Fruit fly (Drosophila melanogaster): ENCODE data around the gene CG31286.

CG31286 gene

DNA sequence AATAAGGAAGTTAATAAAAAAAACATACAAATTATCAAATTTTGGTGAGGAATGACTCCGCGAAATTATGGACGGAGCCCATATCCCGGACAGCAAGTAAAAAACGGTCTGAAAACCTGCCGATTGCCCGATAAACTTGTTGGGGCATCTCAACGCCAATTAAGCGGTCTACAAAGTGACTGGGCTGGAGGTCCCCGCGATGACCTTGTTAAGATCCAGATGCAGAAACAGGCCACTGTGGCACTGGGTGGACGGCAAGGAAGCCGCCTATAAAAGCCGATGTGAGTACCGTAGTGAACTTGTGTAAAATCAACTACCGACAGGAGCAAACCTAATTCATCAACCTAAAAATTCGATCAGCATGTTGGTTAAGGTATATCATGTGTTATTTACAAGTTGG lies 43.1 kb downstream of the CG31286 start, which contains the start of gene Edg84A:
Gene Edg84A (plus strand): TSS at position 301 of the 400 bp plus-strand sequence.
- TF ChIP-seq N (GFP tag; optimal IDR thresholded peaks at IDR 0.05) (no peak), br (GFP tag; optimal IDR thresholded peaks at IDR 0.05) (no peak), GATAd (GFP tag; optimal IDR thresholded peaks at IDR 0.05) (no peak), Rel (GFP tag; optimal IDR thresholded peaks at IDR 0.05) (no peak), Rel (tag; optimal IDR thresholded peaks at IDR 0.05) (no peak), sv (GFP tag; optimal IDR thresholded peaks at IDR 0.05) (no peak), Abd-B (GFP tag; optimal IDR thresholded peaks at IDR 0.05) (no peak), Jra (GFP tag; optimal IDR thresholded peaks at IDR 0.05) (no peak), Vsx2 (GFP tag; optimal IDR thresholded peaks at IDR 0.05; ENCODE audit: partially characterized antibody) (no peak), CrebA (GFP tag; optimal IDR thresholded peaks at IDR 0.05; ENCODE audit: borderline replicate concordance) (no peak), Myc (optimal IDR thresholded peaks at IDR 0.05) (no peak), pan (optimal IDR thresholded peaks at IDR 0.05) (no peak), usp (GFP tag; optimal IDR thresholded peaks at IDR 0.05) (no peak)

DNA sequence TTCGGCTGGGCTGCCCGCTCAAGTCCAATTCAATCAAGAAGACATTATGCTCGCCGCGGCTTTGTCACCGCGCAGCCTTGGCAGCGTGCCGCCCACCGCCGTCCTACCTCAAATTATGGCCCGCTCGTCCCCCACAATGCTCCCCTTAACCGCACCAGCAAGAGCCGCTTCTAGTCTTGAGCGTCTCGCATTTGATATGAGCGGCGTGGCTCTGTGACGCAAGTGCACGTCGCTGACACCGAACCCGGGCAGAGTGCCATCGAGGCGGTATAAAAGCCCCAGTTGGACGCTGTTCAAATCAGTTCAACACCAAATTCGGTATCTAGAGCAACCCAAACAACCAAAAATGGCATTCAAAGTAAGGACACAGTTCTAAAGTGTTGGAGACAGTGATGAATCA lies 45.4 kb downstream of the CG31286 start, which contains the start of gene Ccp84Ag:
Gene Ccp84Ag (plus strand): TSS at position 301 of the 400 bp plus-strand sequence.
- TF ChIP-seq sv (GFP tag; optimal IDR thresholded peaks at IDR 0.05) (no peak), Rel (GFP tag; optimal IDR thresholded peaks at IDR 0.05) (no peak), Rel (tag; optimal IDR thresholded peaks at IDR 0.05) (no peak), dl (GFP tag; optimal IDR thresholded peaks at IDR 0.05; ENCODE audit: insufficient read depth in 1 of 2, partially characterized antibody in 2 of 2) (no peak), h (GFP tag; optimal IDR thresholded peaks at IDR 0.05) (no peak), CG9705 (GFP tag; optimal IDR thresholded peaks at IDR 0.05) (no peak), HLH106 (tag; optimal IDR thresholded peaks at IDR 0.05) (no peak), ey (GFP tag; optimal IDR thresholded peaks at IDR 0.05) (no peak)

DNA sequence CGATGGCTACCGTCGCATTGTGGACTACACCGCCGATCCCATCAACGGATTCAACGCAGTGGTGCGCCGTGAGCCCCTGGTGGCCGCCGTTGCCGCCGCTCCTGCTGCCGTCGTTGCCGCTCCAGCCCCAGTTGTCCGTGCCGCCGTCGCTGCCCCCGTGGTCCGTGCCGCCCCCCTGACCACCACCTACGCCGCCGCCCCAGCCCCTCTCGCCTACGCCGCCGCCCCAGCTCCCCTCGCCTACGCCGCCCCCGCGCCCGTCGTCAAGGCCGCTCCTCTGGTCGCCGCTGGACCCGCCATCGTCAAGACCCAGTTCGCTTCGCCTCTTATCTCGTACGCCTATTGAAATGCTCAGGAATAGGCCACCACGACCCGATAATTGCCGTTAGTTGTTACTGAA lies 46.2 kb downstream of the CG31286 start:
- TF ChIP-seq foxo (GFP tag; optimal IDR thresholded peaks at IDR 0.05) = no peak
- TF ChIP-seq Dfd (GFP tag; optimal IDR thresholded peaks at IDR 0.05) = peak; percentile 85

DNA sequence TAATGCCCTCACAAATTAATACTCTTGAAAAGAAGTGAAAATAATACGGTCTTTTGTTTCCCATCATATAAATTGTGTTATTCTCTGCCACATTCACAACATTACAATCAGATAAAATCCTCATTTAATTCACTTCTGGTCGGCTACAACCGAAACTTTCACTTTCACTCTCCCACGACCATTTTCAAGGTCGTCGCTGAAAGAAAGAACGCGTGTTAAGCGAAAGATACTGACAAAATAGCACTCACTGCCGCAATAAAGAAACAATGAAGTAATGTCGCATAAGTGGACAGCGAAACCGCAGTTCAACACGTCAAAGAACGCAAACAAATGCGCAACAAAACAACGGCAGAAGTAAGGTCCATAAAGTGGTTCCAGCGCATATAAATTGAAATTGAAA lies 47.1 kb downstream of the CG31286 start:
- TF ChIP-seq GATAd (GFP tag; optimal IDR thresholded peaks at IDR 0.05) (no peak), sv (GFP tag; optimal IDR thresholded peaks at IDR 0.05) (no peak), woc (GFP tag; optimal IDR thresholded peaks at IDR 0.05) (no peak), N (GFP tag; optimal IDR thresholded peaks at IDR 0.05) (no peak), psq (GFP tag; optimal IDR thresholded peaks at IDR 0.05) (no peak), dl (GFP tag; optimal IDR thresholded peaks at IDR 0.05; ENCODE audit: insufficient read depth in 1 of 2, partially characterized antibody in 2 of 2) (no peak)

DNA sequence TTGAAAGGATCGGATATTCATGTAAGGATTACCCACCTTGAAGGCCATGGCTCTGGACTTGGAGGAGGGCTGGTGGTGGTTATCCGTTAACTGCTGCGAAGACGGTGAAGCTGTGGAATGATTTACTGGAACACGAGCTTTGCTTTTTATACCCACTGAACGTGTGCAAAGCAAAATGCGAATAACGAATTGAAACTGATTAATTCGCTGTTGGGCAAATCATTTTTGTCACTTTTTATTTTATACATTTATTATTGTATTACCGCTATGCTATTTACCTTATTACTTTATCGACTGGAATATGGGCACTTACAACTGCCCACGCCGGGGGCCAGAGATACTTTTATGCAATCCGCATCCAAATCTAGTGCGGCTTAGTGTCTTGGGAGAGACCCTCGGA lies 49.1 kb downstream of the CG31286 start, which contains the start of gene Ccp84Af:
Gene Ccp84Af (minus strand): TSS at position 101 of the 400 bp plus-strand sequence.
- TF ChIP-seq fru (GFP tag; optimal IDR thresholded peaks at IDR 0.05) (no peak), CG32264 (GFP tag; optimal IDR thresholded peaks at IDR 0.05) (no peak), CG9705 (GFP tag; optimal IDR thresholded peaks at IDR 0.05) (no peak), Mio (GFP tag; optimal IDR thresholded peaks at IDR 0.05) (no peak), GATAd (GFP tag; optimal IDR thresholded peaks at IDR 0.05) (no peak), CrebA (GFP tag; optimal IDR thresholded peaks at IDR 0.05; ENCODE audit: borderline replicate concordance) (no peak), sv (GFP tag; optimal IDR thresholded peaks at IDR 0.05) (no peak), foxo (GFP tag; optimal IDR thresholded peaks at IDR 0.05) (no peak), dl (GFP tag; optimal IDR thresholded peaks at IDR 0.05; ENCODE audit: insufficient read depth in 1 of 2, partially characterized antibody in 2 of 2) (no peak), jim (GFP tag; optimal IDR thresholded peaks at IDR 0.05) (no peak), OdsH (GFP tag; optimal IDR thresholded peaks at IDR 0.05) (no peak)

DNA sequence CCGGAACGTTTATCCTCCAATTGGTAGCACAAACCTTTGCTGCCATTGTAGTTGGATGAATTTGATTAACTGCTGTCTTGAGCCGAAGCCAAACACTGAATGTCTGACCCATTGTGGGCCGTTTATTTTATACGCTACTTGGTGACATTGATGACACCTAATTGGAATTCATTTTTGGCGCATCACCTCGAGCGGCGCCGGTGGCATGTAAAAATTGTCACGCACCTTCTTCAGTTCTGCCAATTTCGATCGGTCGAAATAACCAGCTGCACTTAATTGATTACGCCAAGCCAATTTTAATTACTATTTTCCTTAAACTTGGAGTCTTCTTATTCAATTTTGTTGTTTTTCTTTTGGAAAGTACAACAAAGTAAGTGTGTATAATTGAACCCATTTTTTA lies 50.6 kb downstream of the CG31286 start, which contains the start of gene Ccp84Ae:
Gene Ccp84Ae (minus strand): TSS at position 101 of the 400 bp plus-strand sequence.
- TF ChIP-seq fru (GFP tag; optimal IDR thresholded peaks at IDR 0.05) = no peak
- no peak for TF ChIP-seq br (GFP tag; optimal IDR thresholded peaks at IDR 0.05)
- no peak for TF ChIP-seq Vsx2 (GFP tag; optimal IDR thresholded peaks at IDR 0.05; ENCODE audit: partially characterized antibody)
- TF ChIP-seq Dfd (GFP tag; optimal IDR thresholded peaks at IDR 0.05) = no peak
- TF ChIP-seq OdsH (GFP tag; optimal IDR thresholded peaks at IDR 0.05) = no peak
- TF ChIP-seq Rel (GFP tag; optimal IDR thresholded peaks at IDR 0.05) = no peak
- no peak for TF ChIP-seq Rel (tag; optimal IDR thresholded peaks at IDR 0.05)

DNA sequence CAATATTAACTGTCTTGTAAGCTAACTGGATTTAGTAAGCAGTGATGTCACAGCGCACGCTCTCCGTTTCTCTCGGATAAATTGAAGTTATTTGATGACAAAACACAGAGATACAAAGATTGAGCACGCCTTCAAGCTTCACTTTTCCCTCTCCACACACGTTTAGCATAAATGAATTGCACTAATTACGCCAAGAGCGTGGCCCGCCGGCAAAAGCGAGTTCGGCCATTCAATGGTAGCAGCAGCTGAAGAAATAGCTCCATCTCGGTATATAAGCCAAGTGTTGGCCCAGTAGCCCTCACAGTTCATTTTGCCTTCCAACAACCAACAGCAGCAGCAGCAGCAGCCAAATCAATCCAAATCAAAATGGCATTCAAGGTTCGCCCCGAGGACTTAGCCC lies 51.4 kb downstream of the CG31286 start, which contains the start of gene Ccp84Ad:
Gene Ccp84Ad (plus strand): TSS at position 301 of the 400 bp plus-strand sequence.
- no peak for TF ChIP-seq jim (GFP tag; optimal IDR thresholded peaks at IDR 0.05)
- no peak for TF ChIP-seq sage (GFP tag; optimal IDR thresholded peaks at IDR 0.05)
- no peak for TF ChIP-seq h (GFP tag; optimal IDR thresholded peaks at IDR 0.05)
- TF ChIP-seq HLH106 (tag; optimal IDR thresholded peaks at IDR 0.05) = no peak
- TF ChIP-seq br (GFP tag; optimal IDR thresholded peaks at IDR 0.05) = no peak
- TF ChIP-seq N (GFP tag; optimal IDR thresholded peaks at IDR 0.05) = no peak
- no peak for TF ChIP-seq OdsH (GFP tag; optimal IDR thresholded peaks at IDR 0.05)
- no peak for TF ChIP-seq psq (GFP tag; optimal IDR thresholded peaks at IDR 0.05)
- TF ChIP-seq dl (GFP tag; optimal IDR thresholded peaks at IDR 0.05; ENCODE audit: insufficient read depth in 1 of 2, partially characterized antibody in 2 of 2) = no peak
- TF ChIP-seq pan (optimal IDR thresholded peaks at IDR 0.05) = no peak
- TF ChIP-seq Vsx2 (GFP tag; optimal IDR thresholded peaks at IDR 0.05; ENCODE audit: partially characterized antibody) = no peak
- no peak for TF ChIP-seq sv (GFP tag; optimal IDR thresholded peaks at IDR 0.05)
- no peak for TF ChIP-seq ey (GFP tag; optimal IDR thresholded peaks at IDR 0.05)
- TF ChIP-seq Rel (GFP tag; optimal IDR thresholded peaks at IDR 0.05) = no peak
- no peak for TF ChIP-seq Rel (tag; optimal IDR thresholded peaks at IDR 0.05)
- TF ChIP-seq Abd-B (GFP tag; optimal IDR thresholded peaks at IDR 0.05) = no peak
- no peak for TF ChIP-seq lola (GFP tag; optimal IDR thresholded peaks at IDR 0.05)
- no peak for TF ChIP-seq usp (GFP tag; optimal IDR thresholded peaks at IDR 0.05)
- no peak for TF ChIP-seq fru (GFP tag; optimal IDR thresholded peaks at IDR 0.05)
- TF ChIP-seq Hnf4 (GFP tag; optimal IDR thresholded peaks at IDR 0.05) = no peak

All from whole organism, wandering third instar larva.